Worm (Caenorhabditis elegans): Measurements from ENCODE around the gene R05G6.10.

R05G6.10 gene

ce11 chrIV:7550445-7550844, 8.1 kb upstream of the R05G6.10 start, which contains the start of gene pam-1:
TSS of gene pam-1 (minus strand) at chrIV:7550812.
- TF ChIP-seq ztf-29 (GFP tag; IDR thresholded peaks at IDR 0.05) = no peak
- TF ChIP-seq flt-1 (GFP tag; IDR thresholded peaks at IDR 0.05) = no peak
- no peak for TF ChIP-seq cog-1 (tag; optimal IDR thresholded peaks at IDR 0.05)
- no peak for TF ChIP-seq med-1 (GFP tag; optimal IDR thresholded peaks at IDR 0.05; ENCODE audit: insufficient read depth)
- no peak for TF ChIP-seq ztf-23 (GFP tag; IDR thresholded peaks at IDR 0.05)
- no peak for TF ChIP-seq ref-1 (GFP tag; conservative IDR thresholded peaks at IDR 0.05)
- no peak for TF ChIP-seq klf-2 (GFP tag; conservative IDR thresholded peaks at IDR 0.05)
- TF ChIP-seq tab-1 (GFP tag; IDR thresholded peaks at IDR 0.05) = no peak
- TF ChIP-seq T22C8.4 (GFP tag; IDR thresholded peaks at IDR 0.05) = no peak

ce11 chrIV:7549844-7550243, 7.5 kb upstream of the R05G6.10 start:
- TF ChIP-seq ref-1 (GFP tag; conservative IDR thresholded peaks at IDR 0.05) = no peak
- TF ChIP-seq cog-1 (tag; optimal IDR thresholded peaks at IDR 0.05) = no peak
- TF ChIP-seq ztf-23 (GFP tag; IDR thresholded peaks at IDR 0.05) = no peak
- TF ChIP-seq med-1 (GFP tag; optimal IDR thresholded peaks at IDR 0.05; ENCODE audit: insufficient read depth) = no peak
- TF ChIP-seq ztf-29 (GFP tag; IDR thresholded peaks at IDR 0.05) = no peak
- no peak for TF ChIP-seq klf-2 (GFP tag; conservative IDR thresholded peaks at IDR 0.05)
- TF ChIP-seq T22C8.4 (GFP tag; IDR thresholded peaks at IDR 0.05) = no peak
- TF ChIP-seq tab-1 (GFP tag; IDR thresholded peaks at IDR 0.05) = no peak
- TF ChIP-seq flt-1 (GFP tag; IDR thresholded peaks at IDR 0.05) = no peak

ce11 chrIV:7547843-7548578, 5.7 kb upstream of the R05G6.10 start, which contains the start of the genes cdd-2 and oef-1:
TSS of gene cdd-2 (minus strand) at chrIV:7547893.
TSS of gene oef-1 (plus strand) at chrIV:7548417.
- TF ChIP-seq ref-1 (GFP tag; conservative IDR thresholded peaks at IDR 0.05) (no peak), tab-1 (GFP tag; IDR thresholded peaks at IDR 0.05) (no peak), klf-2 (GFP tag; conservative IDR thresholded peaks at IDR 0.05) (no peak), ztf-29 (GFP tag; IDR thresholded peaks at IDR 0.05) (no peak), flt-1 (GFP tag; IDR thresholded peaks at IDR 0.05) (no peak), cog-1 (tag; optimal IDR thresholded peaks at IDR 0.05) (no peak), med-1 (GFP tag; optimal IDR thresholded peaks at IDR 0.05; ENCODE audit: insufficient read depth) (no peak), T22C8.4 (GFP tag; IDR thresholded peaks at IDR 0.05) (no peak), ztf-23 (GFP tag; IDR thresholded peaks at IDR 0.05) (no peak)

ce11 chrIV:7543662-7544061, 1.3 kb upstream of the R05G6.10 start:
- TF ChIP-seq med-1 (GFP tag; optimal IDR thresholded peaks at IDR 0.05; ENCODE audit: insufficient read depth) (no peak), flt-1 (GFP tag; IDR thresholded peaks at IDR 0.05) (no peak), cog-1 (tag; optimal IDR thresholded peaks at IDR 0.05) (no peak), tab-1 (GFP tag; IDR thresholded peaks at IDR 0.05) (no peak), ztf-29 (GFP tag; IDR thresholded peaks at IDR 0.05) (no peak), T22C8.4 (GFP tag; IDR thresholded peaks at IDR 0.05) (no peak), ztf-23 (GFP tag; IDR thresholded peaks at IDR 0.05) (no peak), klf-2 (GFP tag; conservative IDR thresholded peaks at IDR 0.05) (no peak), ref-1 (GFP tag; conservative IDR thresholded peaks at IDR 0.05) (no peak)

ce11 chrIV:7532360-7532759, 10.0 kb downstream of the R05G6.10 start, which contains the start of gene R05G6.1:
TSS of gene R05G6.1 (plus strand) at chrIV:7532660.
- TF ChIP-seq ref-1 (GFP tag; conservative IDR thresholded peaks at IDR 0.05) = no peak

DNA sequence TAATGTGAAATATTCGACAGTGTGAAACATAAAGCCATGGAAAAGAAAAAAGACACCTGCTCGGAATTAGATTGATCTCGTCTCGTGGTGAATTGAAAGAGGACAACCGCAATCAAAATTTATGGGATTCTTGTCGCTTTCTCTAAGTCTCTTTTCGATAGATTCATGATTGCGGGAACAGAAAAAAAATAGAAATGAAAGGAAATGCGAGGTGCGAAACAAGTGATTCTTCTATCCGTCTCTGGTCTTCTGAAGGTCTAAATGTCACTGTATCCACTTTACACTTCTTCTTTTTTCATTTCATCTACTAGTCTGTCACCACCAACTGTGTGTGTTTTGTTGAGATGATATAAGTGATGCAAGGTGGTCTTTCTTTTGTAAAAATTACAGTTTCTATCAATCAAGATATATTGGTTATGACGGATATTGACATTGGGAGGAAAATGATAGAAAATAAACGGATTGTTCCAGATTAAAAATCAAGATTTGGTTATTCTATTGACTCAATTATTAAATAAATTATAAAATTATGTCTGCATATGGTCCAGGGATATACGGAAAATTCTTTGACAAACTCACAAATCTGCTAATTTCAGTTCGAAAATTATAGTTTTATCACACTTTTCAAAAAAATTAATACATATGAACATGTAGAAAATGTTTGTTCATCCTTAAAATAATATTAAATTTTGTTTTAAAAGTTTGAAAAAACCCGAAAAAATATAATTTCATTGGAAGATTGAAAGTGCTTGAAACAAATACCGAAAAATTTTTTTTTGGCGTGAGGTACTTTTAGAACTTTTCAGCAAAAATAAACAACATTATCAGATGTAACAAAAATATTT, 11.9 kb downstream of the R05G6.10 start:
- TF ChIP-seq ztf-29 (GFP tag; IDR thresholded peaks at IDR 0.05) = no peak
- no peak for TF ChIP-seq flt-1 (GFP tag; IDR thresholded peaks at IDR 0.05)
- TF ChIP-seq klf-2 (GFP tag; conservative IDR thresholded peaks at IDR 0.05) = no peak
- TF ChIP-seq tab-1 (GFP tag; IDR thresholded peaks at IDR 0.05) = no peak
- no peak for TF ChIP-seq cog-1 (tag; optimal IDR thresholded peaks at IDR 0.05)
- TF ChIP-seq ztf-23 (GFP tag; IDR thresholded peaks at IDR 0.05) = no peak
- TF ChIP-seq med-1 (GFP tag; optimal IDR thresholded peaks at IDR 0.05; ENCODE audit: insufficient read depth) = no peak
- no peak for TF ChIP-seq T22C8.4 (GFP tag; IDR thresholded peaks at IDR 0.05)
- no peak for TF ChIP-seq ref-1 (GFP tag; conservative IDR thresholded peaks at IDR 0.05)

DNA sequence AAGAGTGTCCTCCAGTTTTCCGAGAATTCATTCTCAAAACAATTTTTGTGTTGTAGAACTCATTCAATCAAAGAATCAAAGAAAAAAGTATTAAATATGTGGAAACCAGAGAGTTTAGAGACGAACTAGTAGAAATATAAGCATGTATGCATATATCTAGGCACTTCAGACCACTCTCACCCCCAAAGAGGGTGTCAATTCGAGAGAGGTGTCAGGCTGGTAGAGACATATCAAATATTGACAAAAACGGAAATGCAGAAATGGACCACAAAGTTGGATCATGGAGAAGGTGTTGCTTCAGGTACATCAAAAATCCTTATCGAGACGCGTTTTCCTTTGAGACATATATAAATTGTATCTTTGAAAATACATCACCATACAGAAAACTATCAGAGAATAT, 18.6 kb downstream of the R05G6.10 start:
- no peak for TF ChIP-seq T22C8.4 (GFP tag; IDR thresholded peaks at IDR 0.05)
- TF ChIP-seq ref-1 (GFP tag; conservative IDR thresholded peaks at IDR 0.05) = no peak
- TF ChIP-seq med-1 (GFP tag; optimal IDR thresholded peaks at IDR 0.05; ENCODE audit: insufficient read depth) = no peak
- no peak for TF ChIP-seq flt-1 (GFP tag; IDR thresholded peaks at IDR 0.05)
- no peak for TF ChIP-seq tab-1 (GFP tag; IDR thresholded peaks at IDR 0.05)
- no peak for TF ChIP-seq ztf-29 (GFP tag; IDR thresholded peaks at IDR 0.05)
- TF ChIP-seq ztf-23 (GFP tag; IDR thresholded peaks at IDR 0.05) = no peak
- no peak for TF ChIP-seq klf-2 (GFP tag; conservative IDR thresholded peaks at IDR 0.05)
- no peak for TF ChIP-seq cog-1 (tag; optimal IDR thresholded peaks at IDR 0.05)

- TF ChIP-seq T22C8.4 (GFP tag; IDR thresholded peaks at IDR 0.05) (no peak), med-1 (GFP tag; optimal IDR thresholded peaks at IDR 0.05; ENCODE audit: insufficient read depth) (no peak), klf-2 (GFP tag; conservative IDR thresholded peaks at IDR 0.05) (no peak), ztf-23 (GFP tag; IDR thresholded peaks at IDR 0.05) (no peak), flt-1 (GFP tag; IDR thresholded peaks at IDR 0.05) (no peak), ref-1 (GFP tag; conservative IDR thresholded peaks at IDR 0.05) (no peak), tab-1 (GFP tag; IDR thresholded peaks at IDR 0.05) (no peak), cog-1 (tag; optimal IDR thresholded peaks at IDR 0.05) (no peak), ztf-29 (GFP tag; IDR thresholded peaks at IDR 0.05) (no peak)
Measured at ce11 chrIV:7521591-7521990, 20.7 kb downstream of the R05G6.10 start.

DNA sequence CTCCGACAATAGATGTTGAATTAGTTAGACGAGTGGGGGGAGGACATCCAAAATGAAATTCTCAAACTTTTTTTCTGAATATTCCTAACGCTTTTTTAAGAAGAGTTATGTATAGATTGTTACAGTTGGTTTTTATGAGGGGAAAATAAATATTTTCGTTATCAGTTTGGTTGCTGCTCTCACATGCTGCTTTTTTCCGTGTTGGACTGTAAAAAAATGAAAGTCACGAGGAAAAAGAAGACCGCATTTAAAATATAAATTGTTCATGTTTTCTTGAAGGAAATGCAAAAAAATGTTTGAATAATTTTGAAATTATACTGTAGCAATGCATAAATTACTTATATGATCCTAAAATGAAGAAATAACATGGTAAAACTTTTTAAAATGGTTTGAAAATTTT, 21.5 kb downstream of the R05G6.10 start:
- TF ChIP-seq tab-1 (GFP tag; IDR thresholded peaks at IDR 0.05) (no peak), ztf-23 (GFP tag; IDR thresholded peaks at IDR 0.05) (no peak), ref-1 (GFP tag; conservative IDR thresholded peaks at IDR 0.05) (no peak), med-1 (GFP tag; optimal IDR thresholded peaks at IDR 0.05; ENCODE audit: insufficient read depth) (no peak), flt-1 (GFP tag; IDR thresholded peaks at IDR 0.05) (no peak), ztf-29 (GFP tag; IDR thresholded peaks at IDR 0.05) (no peak), cog-1 (tag; optimal IDR thresholded peaks at IDR 0.05) (no peak), T22C8.4 (GFP tag; IDR thresholded peaks at IDR 0.05) (no peak), klf-2 (GFP tag; conservative IDR thresholded peaks at IDR 0.05) (no peak)

Data from whole organism, midembryonic.